Fruit fly (Drosophila melanogaster) whole organism, embryonic: ENCODE data around the gene CG8891.

Source experiments
- Bgb ChIP-seq: fragments of 200-800 bp; sonication (Bioruptor generic); IDR thresholded peaks from 2 replicates; pipeline ENCODE4 v1.3.6; 2022; ENCODE audit warnings: missing biosample characterization, missing genetic modification characterization; ENCODE audit not compliant: partially characterized antibody
- CG11456 ChIP-seq: fragments of 200-800 bp; sonication (Bioruptor generic); IDR thresholded peaks from 3 replicates; pipeline ENCODE4 v1.3.6; 2022; ENCODE audit warnings: missing biosample characterization, missing genetic modification characterization
- CG13424 ChIP-seq: fragments of 200-800 bp; sonication (Bioruptor generic); optimal IDR thresholded peaks from 2 replicates; lab custom pipeline; 2019; ENCODE audit warnings: missing biosample characterization, mild to moderate bottlenecking, missing genetic modification characterization, moderate library complexity
- CG14014 ChIP-seq: fragments of 200-800 bp; sonication (Bioruptor generic); IDR thresholded peaks from 2 replicates; pipeline ENCODE4 v1.3.6; 2022; ENCODE audit warnings: missing biosample characterization, missing genetic modification characterization
- CG15601 ChIP-seq: fragments of 200-800 bp; sonication (Bioruptor generic); optimal IDR thresholded peaks from 3 replicates; lab custom pipeline; 2019; ENCODE audit warnings: missing biosample characterization, mild to moderate bottlenecking, missing genetic modification characterization, moderate library complexity
- CG17361 ChIP-seq: fragments of 200-800 bp; sonication (Bioruptor generic); IDR thresholded peaks from 3 replicates; pipeline ENCODE4 v1.3.6; 2022; ENCODE audit warnings: missing biosample characterization, missing genetic modification characterization
- CG18599 ChIP-seq: fragments of 200-800 bp; sonication (Bioruptor generic); optimal IDR thresholded peaks from 3 replicates; lab custom pipeline; 2017; ENCODE audit warnings: missing biosample characterization, missing genetic modification characterization, mild to moderate bottlenecking, moderate library complexity, missing genetic modification reagents
- CG18764 ChIP-seq: fragments of 200-800 bp; sonication (Bioruptor generic); optimal IDR thresholded peaks from 3 replicates; lab custom pipeline; 2016; ENCODE audit warnings: missing biosample characterization, missing genetic modification characterization
- CG3065 ChIP-seq: fragments of 200-800 bp; sonication (Bioruptor generic); optimal IDR thresholded peaks from 2 replicates; lab custom pipeline; 2016; ENCODE audit warnings: missing biosample characterization, missing genetic modification characterization
- CG42726 ChIP-seq: fragments of 200-800 bp; sonication (Bioruptor generic); IDR thresholded peaks from 2 replicates; pipeline ENCODE4 v1.3.6; 2022; ENCODE audit warnings: missing biosample characterization, missing genetic modification characterization; ENCODE audit not compliant: partially characterized antibody
- CG4282 ChIP-seq: fragments of 200-800 bp; sonication (Bioruptor generic); optimal IDR thresholded peaks from 2 replicates; lab custom pipeline; 2016; ENCODE audit warnings: missing biosample characterization, missing genetic modification characterization
- CG4404 ChIP-seq: fragments of 200-800 bp; sonication (Bioruptor generic); IDR thresholded peaks from 2 replicates; pipeline ENCODE4 v1.3.6; 2022; ENCODE audit warnings: missing biosample characterization, missing genetic modification characterization
- CG6175 ChIP-seq: fragments of 200-800 bp; sonication (Bioruptor generic); IDR thresholded peaks from 3 replicates; pipeline ENCODE4 v1.3.6; 2022; ENCODE audit warnings: missing biosample characterization, missing genetic modification characterization
- CG6272 ChIP-seq: fragments of 200-800 bp; sonication (Bioruptor generic); IDR thresholded peaks from 2 replicates; pipeline ENCODE4 v1.3.6; 2022; ENCODE audit warnings: missing biosample characterization, missing genetic modification characterization
- CG7963 ChIP-seq: fragments of 200-800 bp; sonication (Bioruptor generic); IDR thresholded peaks from 3 replicates; pipeline ENCODE4 v1.3.6; 2022; ENCODE audit warnings: missing biosample characterization, missing genetic modification characterization; ENCODE audit not compliant: partially characterized antibody
- CoRest ChIP-seq: fragments of 200-800 bp; sonication (Bioruptor generic); optimal IDR thresholded peaks from 3 replicates; lab custom pipeline; 2018; ENCODE audit warnings: missing biosample characterization, mild to moderate bottlenecking, missing genetic modification characterization, moderate library complexity
- CrebB ChIP-seq: fragments of 200-800 bp; sonication (Bioruptor generic); optimal IDR thresholded peaks from 3 replicates; lab custom pipeline; 2018; ENCODE audit warnings: missing biosample characterization, mild to moderate bottlenecking, missing genetic modification characterization
- Dek ChIP-seq: fragments of 200-800 bp; sonication (Bioruptor generic); optimal IDR thresholded peaks from 3 replicates; lab custom pipeline; 2019; ENCODE audit warnings: missing biosample characterization, mild to moderate bottlenecking, missing genetic modification characterization, moderate library complexity
- H15 ChIP-seq: fragments of 200-800 bp; sonication (Bioruptor generic); IDR thresholded peaks from 3 replicates; pipeline ENCODE4 v1.3.6; 2022; ENCODE audit warnings: missing biosample characterization, missing genetic modification characterization
- Hr78 ChIP-seq, 2 experiments: fragments of 200-800 bp in 1 of 2; fragments of >200 bp in 1 of 2; sonication (Bioruptor generic) in 1 of 2; optimal IDR thresholded peaks; 2 replicates each; lab custom pipeline; 2017 to 2019; ENCODE audit warnings: missing biosample characterization in 2 of 2, missing genetic modification characterization in 2 of 2, mild to moderate bottlenecking in 1 of 2, moderate library complexity in 1 of 2
- Med ChIP-seq: fragments of 200-800 bp; sonication (Bioruptor generic); peaks from one replicate; lab custom pipeline; 2016; ENCODE audit warnings: missing biosample characterization, missing genetic modification characterization, mild to moderate bottlenecking, inconsistent platforms, moderate library complexity
- NC2β ChIP-seq: fragments of 200-800 bp; sonication (Bioruptor generic); optimal IDR thresholded peaks from 2 replicates; lab custom pipeline; 2016; ENCODE audit warnings: missing biosample characterization, missing genetic modification characterization
- NfI ChIP-seq: fragments of 200-800 bp; sonication (Bioruptor generic); optimal IDR thresholded peaks from 3 replicates; lab custom pipeline; 2018; ENCODE audit warnings: missing biosample characterization, mild to moderate bottlenecking, missing genetic modification characterization, moderate library complexity
- Opbp ChIP-seq: fragments of 200-800 bp; sonication (Bioruptor generic); IDR thresholded peaks from 3 replicates; pipeline ENCODE4 v1.3.6; 2022; ENCODE audit warnings: missing biosample characterization, missing genetic modification characterization; ENCODE audit not compliant: partially characterized antibody
- Rfx ChIP-seq: fragments of 200-800 bp; sonication (Bioruptor generic); IDR thresholded peaks from 2 replicates; pipeline ENCODE4 v1.3.6; 2022; ENCODE audit warnings: missing biosample characterization, missing genetic modification characterization
- Six4 ChIP-seq: fragments of 200-800 bp; sonication (Bioruptor generic); optimal IDR thresholded peaks from 2 replicates; lab custom pipeline; 2016; ENCODE audit warnings: missing biosample characterization, missing genetic modification characterization
- Sry-β ChIP-seq: fragments of 200-800 bp; sonication (Bioruptor generic); optimal IDR thresholded peaks from 2 replicates; lab custom pipeline; 2018; ENCODE audit warnings: missing biosample characterization, mild to moderate bottlenecking, missing genetic modification characterization, moderate library complexity
- ara ChIP-seq: fragments of 200-800 bp; sonication (Bioruptor generic); IDR thresholded peaks from 2 replicates; pipeline ENCODE4 v1.3.6; 2022; ENCODE audit warnings: missing biosample characterization, missing genetic modification characterization
- bcd ChIP-seq: fragments of 200-800 bp; sonication (Bioruptor generic); optimal IDR thresholded peaks from 2 replicates; lab custom pipeline; 2017; ENCODE audit warnings: missing biosample characterization, mild to moderate bottlenecking, missing genetic modification characterization
- chinmo ChIP-seq: fragments of 200-800 bp; sonication (Bioruptor generic); IDR thresholded peaks from 4 replicates; pipeline ENCODE4 v1.3.6; 2022; ENCODE audit warnings: missing biosample characterization, missing genetic modification characterization; ENCODE audit not compliant: partially characterized antibody
- chm ChIP-seq: fragments of 200-800 bp; sonication (Bioruptor generic); IDR thresholded peaks from 2 replicates; pipeline ENCODE4 v1.3.6; 2022; ENCODE audit warnings: missing biosample characterization, missing genetic modification characterization
- cwo ChIP-seq: fragments of 200-800 bp; sonication (Bioruptor generic); optimal IDR thresholded peaks from 3 replicates; lab custom pipeline; 2017; ENCODE audit warnings: missing biosample characterization, missing genetic modification characterization, mild to moderate bottlenecking, moderate library complexity, missing genetic modification reagents
- ems ChIP-seq: fragments of 200-800 bp; sonication (Bioruptor generic); optimal IDR thresholded peaks from 3 replicates; lab custom pipeline; 2016; ENCODE audit warnings: missing biosample characterization, missing genetic modification characterization
- eyg ChIP-seq: fragments of 200-800 bp; sonication (Bioruptor generic); optimal IDR thresholded peaks from 3 replicates; lab custom pipeline; 2016; ENCODE audit warnings: missing biosample characterization, missing genetic modification characterization
- fd102C ChIP-seq: fragments of 200-800 bp; sonication (Bioruptor generic); optimal IDR thresholded peaks from 2 replicates; lab custom pipeline; 2018; ENCODE audit warnings: missing biosample characterization, mild to moderate bottlenecking, missing genetic modification characterization, moderate library complexity
- fd3F ChIP-seq: fragments of 200-800 bp; sonication (Bioruptor generic); optimal IDR thresholded peaks from 2 replicates; lab custom pipeline; 2018; ENCODE audit warnings: missing biosample characterization, mild to moderate bottlenecking, missing genetic modification characterization, moderate library complexity
- h ChIP-seq: fragments of >200 bp; optimal IDR thresholded peaks from 2 replicates; lab custom pipeline; 2017
- ham ChIP-seq: fragments of 200-800 bp; sonication (Bioruptor generic); IDR thresholded peaks from 2 replicates; pipeline ENCODE4 v1.3.6; 2022; ENCODE audit warnings: missing biosample characterization, missing genetic modification characterization
- jing ChIP-seq: fragments of 200-800 bp; sonication (Bioruptor generic); optimal IDR thresholded peaks from 2 replicates; lab custom pipeline; 2018; ENCODE audit warnings: missing biosample characterization, mild to moderate bottlenecking, missing genetic modification characterization
- nau ChIP-seq: fragments of 200-800 bp; sonication (Bioruptor generic); optimal IDR thresholded peaks from 3 replicates; lab custom pipeline; 2017; ENCODE audit warnings: missing biosample characterization, mild to moderate bottlenecking, missing genetic modification characterization, missing genetic modification reagents
- pita ChIP-seq: fragments of 200-800 bp; sonication (Bioruptor generic); optimal IDR thresholded peaks from 2 replicates; lab custom pipeline; 2017; ENCODE audit warnings: missing biosample characterization, mild to moderate bottlenecking, missing genetic modification characterization
- psq ChIP-seq: fragments of 200-800 bp; sonication (Bioruptor generic); optimal IDR thresholded peaks from 2 replicates; lab custom pipeline; 2017; ENCODE audit warnings: missing biosample characterization, missing genetic modification characterization
- pzg ChIP-seq: fragments of 200-800 bp; sonication (Bioruptor generic); optimal IDR thresholded peaks from 3 replicates; lab custom pipeline; 2018; ENCODE audit warnings: missing biosample characterization, mild to moderate bottlenecking, missing genetic modification characterization, moderate library complexity
- sd ChIP-seq: fragments of 200-800 bp; sonication (Bioruptor generic); optimal IDR thresholded peaks from 3 replicates; lab custom pipeline; 2018; ENCODE audit warnings: missing biosample characterization, mild to moderate bottlenecking, missing genetic modification characterization, moderate library complexity
- sisA ChIP-seq: fragments of 200-800 bp; sonication (Bioruptor generic); IDR thresholded peaks from 2 replicates; pipeline ENCODE4 v1.3.6; 2022; ENCODE audit warnings: missing biosample characterization, missing genetic modification characterization
- slp2 ChIP-seq: fragments of 200-800 bp; sonication (Bioruptor generic); optimal IDR thresholded peaks from 2 replicates; lab custom pipeline; 2016; ENCODE audit warnings: missing biosample characterization, missing genetic modification characterization
- so ChIP-seq: fragments of 200-800 bp; sonication (Bioruptor generic); IDR thresholded peaks from 3 replicates; pipeline ENCODE4 v1.3.6; 2022; ENCODE audit warnings: missing biosample characterization, missing genetic modification characterization
- vnd ChIP-seq: fragments of 200-800 bp; sonication (Bioruptor generic); IDR thresholded peaks from 3 replicates; pipeline ENCODE4 v1.3.6; 2022; ENCODE audit warnings: missing biosample characterization, missing genetic modification characterization; ENCODE audit not compliant: partially characterized antibody
- zfh1 ChIP-seq: fragments of 200-800 bp; sonication (Bioruptor generic); IDR thresholded peaks from 3 replicates; pipeline ENCODE4 v1.3.6; 2022; ENCODE audit warnings: missing biosample characterization, missing genetic modification characterization

The CG8891 gene

DNA sequence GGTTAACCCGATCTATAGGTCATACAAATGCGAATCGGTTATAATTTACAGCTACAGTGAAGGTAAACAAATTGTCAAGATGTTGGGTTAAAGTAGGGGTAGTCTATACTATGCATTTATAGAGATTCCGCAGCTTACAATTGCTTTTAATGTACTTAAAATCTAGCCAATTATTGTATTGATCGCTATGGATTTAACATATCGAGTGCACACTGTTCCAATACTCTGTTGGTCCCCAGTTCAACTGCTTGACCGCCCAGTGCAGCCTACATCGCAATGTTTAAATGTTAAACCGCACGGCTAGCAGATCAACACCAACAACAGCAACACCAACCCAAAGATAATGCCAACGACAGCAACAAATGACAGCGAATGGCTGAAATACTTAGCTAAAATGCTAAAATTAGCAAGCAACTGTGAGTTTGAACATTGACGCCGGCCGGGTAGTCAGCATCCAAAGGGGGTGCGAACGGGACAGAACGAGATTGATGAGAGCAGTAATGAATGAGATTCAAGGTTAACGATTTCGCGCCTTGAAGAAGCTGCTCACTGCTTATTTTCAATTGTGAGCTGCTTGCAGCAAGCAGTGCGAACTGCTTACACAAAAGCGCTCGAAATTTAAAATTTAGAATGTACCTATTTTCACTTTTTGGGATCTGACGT lies 21.9 kb upstream of the CG8891 start (continued):
- no peak for TF ChIP-seq cwo
- TF ChIP-seq vnd (GFP tag; lab: Robert Waterston, UW), result peak; percentile 48; the same call in 2 of the 3 replicates
- peak; percentile 87 for TF ChIP-seq CG42726
- TF ChIP-seq CG7963 (GFP tag; lab: Robert Waterston, UW), result 0 out of 3 replicates have a peak, but pooled peaks have one; percentile 31
- peak; percentile 17 for TF ChIP-seq pzg (GFP tag; lab: Kevin White, UChicago)
- TF ChIP-seq zfh1 (GFP tag; lab: Robert Waterston, UW), result peak; percentile 72
- TF ChIP-seq H15, result peak; percentile 48; the same call in 2 of the 3 replicates
- peak; percentile 5; the same call in 1 of the 3 replicates for TF ChIP-seq CG17361 (GFP tag; lab: Robert Waterston, UW)
- no peak for TF ChIP-seq CG4282
- TF ChIP-seq CG6175 (GFP tag; lab: Robert Waterston, UW), result no peak; the same call in 2 of the 3 replicates
- TF ChIP-seq CG14014 (GFP tag; lab: Robert Waterston, UW), result peak; percentile 52
- TF ChIP-seq h (lab: Kevin White, UChicago), result no peak
- TF ChIP-seq CG6272 (GFP tag; lab: Robert Waterston, UW), result no peak
- no peak for TF ChIP-seq bcd
- TF ChIP-seq pita (GFP tag; lab: Kevin White, UChicago), result no peak
- TF ChIP-seq Rfx (GFP tag; lab: Robert Waterston, UW), result peak; percentile 54
- no peak for TF ChIP-seq NC2β (GFP tag; lab: Kevin White, UChicago)
- no peak for TF ChIP-seq jing (GFP tag; lab: Kevin White, UChicago)
- peak; percentile 3; the same call in 1 of the 2 replicates for TF ChIP-seq sisA (GFP tag; lab: Robert Waterston, UW)
- peak; percentile 96 for TF ChIP-seq chinmo
- no peak; the same call in 2 of the 3 replicates for TF ChIP-seq so (GFP tag; lab: Robert Waterston, UW)
- no peak for TF ChIP-seq Six4 (GFP tag; lab: Kevin White, UChicago)
- TF ChIP-seq CG18599 (GFP tag; lab: Kevin White, UChicago), result no peak
- peak; percentile 28; the same call in 1 of the 2 replicates for TF ChIP-seq chm (GFP tag; lab: Robert Waterston, UW)
- TF ChIP-seq eyg (GFP tag; lab: Kevin White, UChicago), result no peak
- TF ChIP-seq fd102C (GFP tag; lab: Kevin White, UChicago), result no peak
- TF ChIP-seq ems, result no peak
- no peak for TF ChIP-seq slp2
- no peak for TF ChIP-seq CrebB
- TF ChIP-seq Dek (tag; lab: Kevin White, UChicago), result no peak
- peak; percentile 67; the same call in 2 of the 3 replicates for TF ChIP-seq Opbp
- TF ChIP-seq CoRest (tag; lab: Kevin White, UChicago), result peak; percentile 3
- no peak for TF ChIP-seq CG13424 (tag; lab: Kevin White, UChicago)
- TF ChIP-seq CG11456 (GFP tag; lab: Robert Waterston, UW), result peak; percentile 68; the same call in 2 of the 3 replicates
- TF ChIP-seq CG15601, result no peak
- TF ChIP-seq Hr78 (GFP tag; optimal IDR thresholded peaks at IDR 0.05; lab: Kevin White, UChicago), result peak in 1 of 2 experiments; percentile 71
- TF ChIP-seq CG4404 (GFP tag; lab: Robert Waterston, UW), result peak; percentile 29; the same call in 1 of the 2 replicates
- TF ChIP-seq ham (GFP tag; lab: Robert Waterston, UW), result no peak
- no peak for TF ChIP-seq CG3065 (GFP tag; lab: Kevin White, UChicago)
- TF ChIP-seq Bgb (GFP tag; lab: Robert Waterston, UW), result peak; percentile 69
- TF ChIP-seq fd3F (GFP tag; lab: Kevin White, UChicago), result no peak
- peak; percentile 69 for TF ChIP-seq Med (GFP tag; lab: Kevin White, UChicago)
- no peak for TF ChIP-seq nau (GFP tag; lab: Kevin White, UChicago)
- no peak for TF ChIP-seq NfI (GFP tag; lab: Kevin White, UChicago)
- TF ChIP-seq psq (GFP tag; lab: Kevin White, UChicago), result no peak
- no peak for TF ChIP-seq CG18764 (GFP tag; lab: Kevin White, UChicago)
- TF ChIP-seq ara (GFP tag; lab: Robert Waterston, UW), result peak; percentile 60
- TF ChIP-seq sd (tag; lab: Kevin White, UChicago), result peak; percentile 75
- TF ChIP-seq Sry-β (GFP tag; lab: Kevin White, UChicago), result no peak
